Worm (Caenorhabditis elegans) whole organism, L1 larva: Measurements from ENCODE around the gene F19H6.6.
A peak's percentile ranks its signal among the peaks of the same experiment; 100 is the strongest.

ENCODE experiments used
- C34B4.2 ChIP-seq: sonication (generic microtip); optimal IDR thresholded peaks from 2 replicates; lab custom pipeline; 2017; ENCODE audit warnings: mild to moderate bottlenecking, missing genetic modification characterization, missing compliant biosample characterization
- blmp-1 ChIP-seq: fragments of 150-350 bp; optimal IDR thresholded peaks from 2 replicates; lab custom pipeline; 2014; ENCODE audit warnings: missing biosample characterization, missing genetic modification characterization
- ceh-63 ChIP-seq: fragments of 200-800 bp; sonication (Bioruptor generic); optimal IDR thresholded peaks from 2 replicates; lab custom pipeline; 2018; ENCODE audit warnings: mild to moderate bottlenecking, missing genetic modification characterization, missing compliant biosample characterization
- ceh-88 ChIP-seq: fragments of 200-800 bp; sonication (Bioruptor generic); IDR thresholded peaks from 2 replicates; pipeline ENCODE4 v1.3.6; 2022; ENCODE audit warnings: missing genetic modification characterization, missing compliant biosample characterization
- ceh-90 ChIP-seq: sonication (generic microtip); optimal IDR thresholded peaks from 2 replicates; lab custom pipeline; 2016; ENCODE audit warnings: missing genetic modification characterization, missing compliant biosample characterization
- efl-1 ChIP-seq, 4 experiments: fragments of 150-350 bp; optimal IDR thresholded peaks in 3 of 4; peaks in 1 of 4; 1 replicate in 1 of 4; 2 replicates in 3 of 4; lab custom pipeline; 2014; ENCODE audit warnings: missing biosample characterization in 2 of 4, missing genetic modification characterization in 2 of 4, missing genetic modification reagents in 2 of 4
- efl-3 ChIP-seq: fragments of 200-800 bp; sonication (Bioruptor generic); optimal IDR thresholded peaks from 2 replicates; lab custom pipeline; 2018; ENCODE audit warnings: mild to moderate bottlenecking, missing genetic modification characterization, missing compliant biosample characterization
- egl-13 ChIP-seq: sonication (generic microtip); optimal IDR thresholded peaks from 2 replicates; lab custom pipeline; 2016; ENCODE audit warnings: missing genotype, missing genetic modification reagents, missing genetic modification characterization, missing compliant biosample characterization
- egl-27 ChIP-seq, 2 experiments: fragments of 150-350 bp in 1 of 2; sonication (generic microtip); optimal IDR thresholded peaks; 3 replicates each; lab custom pipeline; 2017 to 2018; ENCODE audit warnings: missing biosample characterization in 2 of 2, missing genetic modification characterization in 2 of 2, missing genetic modification reagents in 2 of 2
- elt-2 ChIP-seq: sonication (generic microtip); optimal IDR thresholded peaks from 2 replicates; lab custom pipeline; 2016; ENCODE audit warnings: missing genetic modification characterization, mild to moderate bottlenecking, inconsistent platforms, missing compliant biosample characterization, missing genetic modification reagents
- elt-3 ChIP-seq, 6 experiments: fragments of 150-350 bp in 1 of 6; sonication (generic microtip); optimal IDR thresholded peaks; 2 replicates each; lab custom pipeline; 2017 to 2018; ENCODE audit warnings: missing biosample characterization in 6 of 6, missing genetic modification characterization in 6 of 6, inconsistent platforms in 1 of 6
- fkh-10 ChIP-seq: sonication (generic microtip); optimal IDR thresholded peaks from 2 replicates; lab custom pipeline; 2017; ENCODE audit warnings: missing biosample characterization, missing genetic modification reagents, missing genetic modification characterization
- hlh-17 ChIP-seq: fragments of 200-800 bp; sonication (Bioruptor generic); optimal IDR thresholded peaks from 2 replicates; lab custom pipeline; 2018; ENCODE audit warnings: missing genetic modification characterization, mild to moderate bottlenecking, missing compliant biosample characterization, moderate library complexity, borderline replicate concordance
- jun-1 ChIP-seq: fragments of 150-350 bp; optimal IDR thresholded peaks from 2 replicates; lab custom pipeline; 2014; ENCODE audit warnings: missing biosample characterization, missing genetic modification reagents, missing genetic modification characterization
- lin-14 ChIP-seq: fragments of 200-800 bp; sonication (Bioruptor generic); optimal IDR thresholded peaks from 2 replicates; lab custom pipeline; 2018; ENCODE audit warnings: mild to moderate bottlenecking, missing genetic modification characterization, moderate library complexity, missing compliant biosample characterization
- lin-35 ChIP-seq, 2 experiments: fragments of 150-350 bp; optimal IDR thresholded peaks; 2 replicates each; lab custom pipeline; 2014; ENCODE audit warnings: missing biosample characterization in 2 of 2, missing genetic modification characterization in 2 of 2, missing genetic modification reagents in 2 of 2
- mab-9 ChIP-seq: fragments of 200-800 bp; sonication (Bioruptor generic); IDR thresholded peaks from 2 replicates; pipeline ENCODE4 v1.3.6; 2022; ENCODE audit warnings: missing genetic modification reagents, missing genetic modification characterization, missing compliant biosample characterization
- mdl-1 ChIP-seq, 2 experiments: fragments of 150-350 bp; optimal IDR thresholded peaks; 2 replicates each; lab custom pipeline; 2014 to 2017; ENCODE audit warnings: missing biosample characterization in 2 of 2, missing genetic modification characterization in 2 of 2, inconsistent platforms in 1 of 2
- mef-2 ChIP-seq: fragments of 150-350 bp; optimal IDR thresholded peaks from 2 replicates; lab custom pipeline; 2014; ENCODE audit warnings: missing biosample characterization, missing genetic modification characterization
- mep-1 ChIP-seq: fragments of 150-350 bp; optimal IDR thresholded peaks from 2 replicates; lab custom pipeline; 2014; ENCODE audit warnings: missing biosample characterization, missing genetic modification characterization
- nhr-19 ChIP-seq: fragments of 200-800 bp; sonication (Bioruptor generic); conservative IDR thresholded peaks from 2 replicates; pipeline ENCODE4 v1.3.6; 2022; ENCODE audit warnings: missing genetic modification characterization, missing compliant biosample characterization
- nhr-237 ChIP-seq: fragments of 150-350 bp; optimal IDR thresholded peaks from 2 replicates; lab custom pipeline; 2014; ENCODE audit warnings: missing biosample characterization, missing genetic modification characterization
- nhr-28 ChIP-seq: fragments of 150-350 bp; optimal IDR thresholded peaks from 2 replicates; lab custom pipeline; 2014; ENCODE audit warnings: missing biosample characterization, missing genetic modification characterization
- nhr-47 ChIP-seq: sonication (generic microtip); optimal IDR thresholded peaks from 2 replicates; lab custom pipeline; 2016; ENCODE audit warnings: mild to moderate bottlenecking, missing genetic modification characterization, moderate library complexity, missing compliant biosample characterization
- nhr-71 ChIP-seq: sonication (generic microtip); optimal IDR thresholded peaks from 2 replicates; lab custom pipeline; 2016; ENCODE audit warnings: mild to moderate bottlenecking, missing genetic modification characterization, moderate library complexity, missing compliant biosample characterization
- nhr-77 ChIP-seq: fragments of 150-350 bp; optimal IDR thresholded peaks from 2 replicates; lab custom pipeline; 2014; ENCODE audit warnings: missing biosample characterization, missing genetic modification characterization
- nhr-84 ChIP-seq: sonication (generic microtip); optimal IDR thresholded peaks from 2 replicates; lab custom pipeline; 2017; ENCODE audit warnings: missing biosample characterization, missing genetic modification characterization
- rnt-1 ChIP-seq: sonication (generic microtip); optimal IDR thresholded peaks from 2 replicates; lab custom pipeline; 2016; ENCODE audit warnings: mild to moderate bottlenecking, missing genetic modification characterization, moderate library complexity, missing compliant biosample characterization
- skn-1 ChIP-seq: fragments of 150-350 bp; optimal IDR thresholded peaks from 2 replicates; lab custom pipeline; 2014; ENCODE audit warnings: missing biosample characterization, missing genetic modification characterization
- snpc-4 ChIP-seq: fragments of 150-350 bp; optimal IDR thresholded peaks from 2 replicates; lab custom pipeline; 2014; ENCODE audit warnings: missing biosample characterization, missing genetic modification characterization
- snu-23 ChIP-seq: sonication (generic microtip); optimal IDR thresholded peaks from 2 replicates; lab custom pipeline; 2016; ENCODE audit warnings: missing genetic modification characterization, missing compliant biosample characterization
- sox-4 ChIP-seq: sonication (generic microtip); optimal IDR thresholded peaks from 2 replicates; lab custom pipeline; 2016; ENCODE audit warnings: missing genetic modification characterization, missing compliant biosample characterization
- sptf-1 ChIP-seq: fragments of 150-350 bp; optimal IDR thresholded peaks from 2 replicates; lab custom pipeline; 2014; ENCODE audit warnings: missing biosample characterization, missing genetic modification characterization
- swsn-7 ChIP-seq: sonication (generic microtip); optimal IDR thresholded peaks from 2 replicates; lab custom pipeline; 2016; ENCODE audit warnings: missing genetic modification characterization, missing compliant biosample characterization
- tlp-1 ChIP-seq: fragments of 150-350 bp; optimal IDR thresholded peaks from 2 replicates; lab custom pipeline; 2014; ENCODE audit warnings: missing biosample characterization, missing genetic modification characterization
- unc-130 ChIP-seq: fragments of 150-350 bp; optimal IDR thresholded peaks from 2 replicates; lab custom pipeline; 2017; ENCODE audit warnings: missing biosample characterization, missing genetic modification characterization, inconsistent platforms
- unc-30 ChIP-seq: sonication (generic microtip); optimal IDR thresholded peaks from 2 replicates; lab custom pipeline; 2017; ENCODE audit warnings: missing biosample characterization, missing genetic modification characterization
- vab-15 ChIP-seq: sonication (generic microtip); optimal IDR thresholded peaks from 2 replicates; lab custom pipeline; 2017; ENCODE audit warnings: missing genotype, mild to moderate bottlenecking, missing genetic modification characterization, missing compliant biosample characterization
- xbp-1 ChIP-seq: sonication (generic microtip); optimal IDR thresholded peaks from 2 replicates; lab custom pipeline; 2016; ENCODE audit warnings: missing genetic modification characterization, missing compliant biosample characterization
- zip-4 ChIP-seq: fragments of 200-800 bp; sonication (Bioruptor generic); optimal IDR thresholded peaks from 2 replicates; lab custom pipeline; 2018; ENCODE audit warnings: mild to moderate bottlenecking, missing genetic modification characterization, moderate library complexity, missing compliant biosample characterization
- ztf-4 ChIP-seq: fragments of 150-350 bp; optimal IDR thresholded peaks from 2 replicates; lab custom pipeline; 2014; ENCODE audit warnings: missing biosample characterization, missing genetic modification characterization

F19H6.6 gene

DNA sequence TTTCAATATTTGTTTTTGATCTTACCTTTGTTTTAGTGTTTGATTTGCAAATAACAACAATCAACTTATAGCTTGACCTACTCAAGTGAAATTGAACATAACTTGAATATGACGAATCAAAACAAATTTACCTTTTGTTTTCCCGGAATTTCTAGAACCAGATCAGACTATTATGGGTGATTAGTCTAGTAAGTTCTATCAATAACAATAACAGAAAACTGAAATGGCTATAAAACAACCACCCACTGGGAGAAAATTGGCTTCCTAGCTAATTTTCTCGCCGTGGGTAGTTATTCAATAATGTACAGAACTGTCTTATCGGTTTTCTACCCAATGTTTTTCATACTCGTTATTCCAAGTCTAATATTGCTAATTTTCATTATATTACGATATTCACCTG is 32.0 kb upstream of the F19H6.6 start, which contains the start of gene srd-45:
Gene srd-45 (plus strand): TSS at position 301 of the 400 bp plus-strand sequence.
- TF ChIP-seq mab-9 (GFP tag; lab: Robert Waterston, UW) (no peak), zip-4 (GFP tag; lab: Kevin White, UChicago) (no peak), C34B4.2 (tag; lab: Kevin White, UChicago) (no peak), hlh-17 (GFP tag; lab: Kevin White, UChicago) (no peak), elt-3 (tag; optimal IDR thresholded peaks at IDR 0.05; lab: Kevin White, UChicago) (no peak), lin-14 (no peak)

- TF ChIP-seq ztf-4 (tag; lab: Kevin White, UChicago): no peak
- TF ChIP-seq nhr-71 (tag; lab: Kevin White, UChicago): peak; percentile 18
- no peak for TF ChIP-seq efl-3 (GFP tag; lab: Kevin White, UChicago)
- no peak for TF ChIP-seq unc-130 (tag; lab: Kevin White, UChicago)
Measured at ce11 chrX:12331795-12332194, 28.8 kb upstream of the F19H6.6 start, which contains the start of gene srd-46. srd-46 (plus strand) TSS chrX:12332095.

- TF ChIP-seq blmp-1 (no peak), snpc-4 (tag; lab: Kevin White, UChicago) (no peak), efl-1 (optimal IDR thresholded peaks at IDR 0.05; lab: Kevin White, UChicago) (no peak), efl-1 (GFP tag; optimal IDR thresholded peaks at IDR 0.05 in 1 of 2; lab: Kevin White, UChicago) (peak in 1 of 2 experiments; percentile 70)
Measured at ce11 chrX:12333479-12333878, 27.1 kb upstream of the F19H6.6 start, which contains the start of gene srd-47. srd-47 (plus strand) TSS chrX:12333642.

DNA sequence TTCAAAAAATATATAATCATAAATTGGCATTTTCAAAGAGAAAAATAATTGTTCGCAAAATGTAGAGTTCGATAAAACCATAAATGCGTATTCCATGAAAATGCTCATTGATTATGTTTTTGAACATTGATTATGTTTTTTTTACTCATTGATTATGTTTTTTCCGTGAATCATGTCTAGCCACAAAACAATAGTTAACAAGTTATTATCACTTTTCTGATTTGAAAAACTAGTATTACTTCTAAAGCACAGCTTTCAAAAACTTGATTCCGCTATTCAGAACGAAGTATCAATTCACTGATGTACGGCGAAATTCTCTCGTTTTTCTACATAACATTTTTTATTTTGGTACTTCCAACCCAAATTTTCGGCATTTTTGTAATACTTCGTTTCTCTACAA is 24.8 kb upstream of the F19H6.6 start, which contains the start of gene srd-48:
Gene srd-48 (plus strand): TSS at position 301 of the 400 bp plus-strand sequence.
- TF ChIP-seq nhr-77 (tag; lab: Kevin White, UChicago) (no peak), ceh-63 (GFP tag; lab: Kevin White, UChicago) (no peak), xbp-1 (no peak), ztf-4 (tag; lab: Kevin White, UChicago) (no peak), egl-13 (tag; lab: Kevin White, UChicago) (no peak), nhr-84 (no peak), nhr-71 (tag; lab: Kevin White, UChicago) (no peak), elt-2 (no peak), fkh-10 (GFP tag; lab: Kevin White, UChicago) (no peak), mab-9 (GFP tag; lab: Robert Waterston, UW) (no peak), skn-1 (tag; lab: Kevin White, UChicago) (no peak), zip-4 (GFP tag; lab: Kevin White, UChicago) (no peak), snu-23 (GFP tag; lab: Kevin White, UChicago) (no peak), nhr-47 (tag; lab: Kevin White, UChicago) (no peak), egl-27 (tag; optimal IDR thresholded peaks at IDR 0.05; lab: Kevin White, UChicago) (no peak), rnt-1 (no peak)
- TF ChIP-seq, all 84 proteins: peak for 0

DNA sequence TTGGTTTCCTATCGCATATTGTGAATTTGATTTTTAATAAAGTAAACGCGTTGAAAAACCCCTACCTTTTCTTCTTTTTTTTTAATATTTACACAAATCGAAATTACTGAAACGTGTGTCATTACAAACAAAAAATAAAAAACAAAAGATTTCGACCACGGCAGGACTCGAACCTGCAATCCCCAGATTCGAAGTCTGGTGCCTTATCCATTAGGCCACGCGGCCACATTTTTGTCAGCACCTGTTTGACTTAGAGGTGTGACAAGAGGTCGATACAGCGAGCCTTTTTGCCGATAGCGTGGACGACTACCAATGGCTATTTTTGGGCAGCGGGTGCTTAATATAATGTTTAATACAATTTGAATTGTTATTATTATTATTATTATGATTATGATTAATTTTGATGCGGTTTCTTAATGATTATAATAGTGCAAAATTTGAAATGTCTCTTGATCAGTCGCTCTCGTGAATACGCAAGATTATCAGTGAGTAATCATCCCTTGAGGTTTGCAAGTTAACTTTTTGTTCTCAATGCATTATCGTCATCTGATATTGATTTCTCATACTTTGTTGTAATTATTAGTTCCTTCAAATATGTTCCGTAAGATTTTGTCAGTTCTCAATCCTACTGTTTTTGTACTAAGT is 22.7 kb upstream of the F19H6.6 start, which contains the start of gene srd-44:
Gene srd-44 (plus strand): TSS at position 595 of the 645 bp plus-strand sequence.
- no peak for TF ChIP-seq mef-2 (tag; lab: Kevin White, UChicago)
- TF ChIP-seq egl-27 (tag; optimal IDR thresholded peaks at IDR 0.05; lab: Kevin White, UChicago): no peak
- no peak for TF ChIP-seq lin-35 (GFP tag; optimal IDR thresholded peaks at IDR 0.05; lab: Kevin White, UChicago)
- TF ChIP-seq nhr-28 (tag; lab: Kevin White, UChicago): no peak
- no peak for TF ChIP-seq egl-13 (tag; lab: Kevin White, UChicago)
- TF ChIP-seq ceh-63 (GFP tag; lab: Kevin White, UChicago): no peak
- no peak for TF ChIP-seq vab-15
- no peak for TF ChIP-seq mdl-1 (tag; optimal IDR thresholded peaks at IDR 0.05; lab: Kevin White, UChicago)
- TF ChIP-seq swsn-7 (tag; lab: Kevin White, UChicago): no peak
- TF ChIP-seq ceh-90 (tag; lab: Kevin White, UChicago): no peak
- no peak for TF ChIP-seq unc-30
- no peak for TF ChIP-seq mep-1 (tag; lab: Kevin White, UChicago)
- TF ChIP-seq ceh-88 (GFP tag; lab: Robert Waterston, UW): no peak
- no peak for TF ChIP-seq sptf-1 (tag; lab: Kevin White, UChicago)
- no peak for TF ChIP-seq mab-9 (GFP tag; lab: Robert Waterston, UW)
- TF ChIP-seq elt-2: no peak
- no peak for TF ChIP-seq zip-4 (GFP tag; lab: Kevin White, UChicago)
- TF ChIP-seq efl-1 (optimal IDR thresholded peaks at IDR 0.05; lab: Kevin White, UChicago): no peak
- peak in 1 of 2 experiments; percentile 58 for TF ChIP-seq efl-1 (GFP tag; optimal IDR thresholded peaks at IDR 0.05 in 1 of 2; lab: Kevin White, UChicago)
- TF ChIP-seq snu-23 (GFP tag; lab: Kevin White, UChicago): peak; percentile 50
- TF ChIP-seq nhr-237 (tag; lab: Kevin White, UChicago): no peak
- no peak for TF ChIP-seq jun-1 (tag; lab: Kevin White, UChicago)
- TF ChIP-seq unc-130 (tag; lab: Kevin White, UChicago): no peak
- TF ChIP-seq tlp-1 (tag; lab: Kevin White, UChicago): no peak
- 0 out of 2 replicates have a peak, but pooled peaks have one; percentile 10 for TF ChIP-seq nhr-19
- TF ChIP-seq sox-4: no peak
